Worm (Caenorhabditis elegans) whole organism, late embryonic: ENCODE results near the gene mpz-1.

Source experiments
- C08G9.2 ChIP-seq: sonication (generic microtip); optimal IDR thresholded peaks from 2 replicates; lab custom pipeline; 2016; ENCODE audit warnings: mild to moderate bottlenecking, missing genetic modification characterization, moderate library complexity, missing compliant biosample characterization
- K02D7.2 ChIP-seq: sonication (generic microtip); optimal IDR thresholded peaks from 2 replicates; lab custom pipeline; 2017; ENCODE audit warnings: mild to moderate bottlenecking, missing genetic modification characterization, missing compliant biosample characterization
- ama-1 ChIP-seq: fragments of 150-350 bp; optimal IDR thresholded peaks from 2 replicates; lab custom pipeline; 2014
- ceh-2 ChIP-seq: sonication (generic microtip); optimal IDR thresholded peaks from 2 replicates; lab custom pipeline; 2016; ENCODE audit warnings: missing genotype, missing genetic modification characterization, missing compliant biosample characterization
- ceh-22 ChIP-seq: sonication (generic microtip); optimal IDR thresholded peaks from 2 replicates; lab custom pipeline; 2017; ENCODE audit warnings: missing biosample characterization, missing genetic modification characterization
- ceh-31 ChIP-seq: sonication (generic microtip); optimal IDR thresholded peaks from 2 replicates; lab custom pipeline; 2016; ENCODE audit warnings: missing genetic modification characterization, missing compliant biosample characterization
- ceh-34 ChIP-seq: sonication (generic microtip); optimal IDR thresholded peaks from 2 replicates; lab custom pipeline; 2016; ENCODE audit warnings: mild to moderate bottlenecking, missing genetic modification characterization, missing compliant biosample characterization
- ceh-6 ChIP-seq: fragments of 200-800 bp; sonication (Bioruptor generic); optimal IDR thresholded peaks from 2 replicates; lab custom pipeline; 2018; ENCODE audit warnings: mild to moderate bottlenecking, missing genetic modification characterization, missing compliant biosample characterization
- che-1 ChIP-seq: sonication (generic microtip); optimal IDR thresholded peaks from 2 replicates; lab custom pipeline; 2016; ENCODE audit warnings: mild to moderate bottlenecking, missing genetic modification characterization, missing compliant biosample characterization
- dmd-4 ChIP-seq: sonication (generic microtip); optimal IDR thresholded peaks from 2 replicates; lab custom pipeline; 2016; ENCODE audit warnings: borderline replicate concordance, missing genetic modification characterization, missing compliant biosample characterization
- dve-1 ChIP-seq: sonication (generic microtip); optimal IDR thresholded peaks from 2 replicates; lab custom pipeline; 2017; ENCODE audit warnings: antibody characterized with exemption, mild to moderate bottlenecking, missing genetic modification characterization, missing compliant biosample characterization
- elt-4 ChIP-seq: sonication (generic microtip); optimal IDR thresholded peaks from 2 replicates; lab custom pipeline; 2016; ENCODE audit warnings: missing genetic modification characterization, missing compliant biosample characterization
- fkh-6 ChIP-seq: sonication (generic microtip); optimal IDR thresholded peaks from 2 replicates; lab custom pipeline; 2016; ENCODE audit warnings: missing genetic modification characterization, missing compliant biosample characterization
- hlh-30 ChIP-seq: sonication (generic microtip); optimal IDR thresholded peaks from 2 replicates; lab custom pipeline; 2017; ENCODE audit warnings: antibody characterized with exemption, missing genetic modification characterization, missing compliant biosample characterization; ENCODE audit not compliant: insufficient read depth
- hlh-6 ChIP-seq: sonication (generic microtip); optimal IDR thresholded peaks from 2 replicates; lab custom pipeline; 2016; ENCODE audit warnings: missing genotype, missing genetic modification characterization, missing compliant biosample characterization
- hlh-8 ChIP-seq: sonication (generic microtip); optimal IDR thresholded peaks from 2 replicates; lab custom pipeline; 2016; ENCODE audit warnings: missing genotype, missing genetic modification characterization, missing compliant biosample characterization
- lin-11 ChIP-seq: fragments of 200-800 bp; sonication (Bioruptor generic); optimal IDR thresholded peaks from 2 replicates; lab custom pipeline; 2018; ENCODE audit warnings: mild to moderate bottlenecking, missing genetic modification characterization, missing compliant biosample characterization
- madf-2 ChIP-seq: sonication (generic microtip); optimal IDR thresholded peaks from 2 replicates; lab custom pipeline; 2017; ENCODE audit warnings: missing genetic modification characterization, missing compliant biosample characterization
- mec-3 ChIP-seq: sonication (generic microtip); optimal IDR thresholded peaks from 2 replicates; lab custom pipeline; 2016; ENCODE audit warnings: borderline replicate concordance, missing genetic modification characterization, missing compliant biosample characterization
- nfya-1 ChIP-seq: sonication (generic microtip); optimal IDR thresholded peaks from 2 replicates; lab custom pipeline; 2017; ENCODE audit warnings: missing genetic modification characterization, mild to moderate bottlenecking, missing compliant biosample characterization, antibody characterized with exemption, moderate library complexity
- nhr-11 ChIP-seq: fragments of 150-350 bp; optimal IDR thresholded peaks from 2 replicates; lab custom pipeline; 2014; ENCODE audit warnings: missing biosample characterization, missing genetic modification characterization
- npax-4 ChIP-seq: sonication (generic microtip); optimal IDR thresholded peaks from 2 replicates; lab custom pipeline; 2016; ENCODE audit warnings: missing genetic modification characterization, missing compliant biosample characterization
- odd-2 ChIP-seq: sonication (generic microtip); optimal IDR thresholded peaks from 2 replicates; lab custom pipeline; 2017; ENCODE audit warnings: antibody characterized with exemption, mild to moderate bottlenecking, missing genetic modification characterization, missing compliant biosample characterization
- pax-1 ChIP-seq: fragments of 150-350 bp; optimal IDR thresholded peaks from 2 replicates; lab custom pipeline; 2014; ENCODE audit warnings: missing biosample characterization, missing genetic modification characterization
- pha-4 ChIP-seq: fragments of 150-350 bp; optimal IDR thresholded peaks from 2 replicates; lab custom pipeline; 2018; ENCODE audit warnings: missing biosample characterization, missing genetic modification reagents, missing genetic modification characterization
- pqm-1 ChIP-seq: sonication (generic microtip); optimal IDR thresholded peaks from 2 replicates; lab custom pipeline; 2016; ENCODE audit warnings: missing genetic modification characterization, missing compliant biosample characterization
- ref-2 ChIP-seq: sonication (generic microtip); optimal IDR thresholded peaks from 2 replicates; lab custom pipeline; 2016; ENCODE audit warnings: missing genetic modification characterization, missing compliant biosample characterization
- sdc-2 ChIP-seq: sonication (generic microtip); optimal IDR thresholded peaks from 2 replicates; lab custom pipeline; 2016; ENCODE audit warnings: missing genotype, missing genetic modification characterization, missing compliant biosample characterization
- sox-2 ChIP-seq: fragments of 200-800 bp; sonication (Bioruptor generic); IDR thresholded peaks from 2 replicates; pipeline ENCODE4 v1.3.6; 2022; ENCODE audit warnings: missing genetic modification reagents, missing genetic modification characterization, missing compliant biosample characterization
- sox-4 ChIP-seq: sonication (generic microtip); optimal IDR thresholded peaks from 2 replicates; lab custom pipeline; 2017; ENCODE audit warnings: mild to moderate bottlenecking, missing genetic modification characterization, inconsistent platforms, missing compliant biosample characterization
- syd-9 ChIP-seq: sonication (generic microtip); optimal IDR thresholded peaks from 2 replicates; lab custom pipeline; 2016; ENCODE audit warnings: mild to moderate bottlenecking, missing genetic modification characterization, moderate library complexity, missing compliant biosample characterization
- tbx-7 ChIP-seq: sonication (generic microtip); optimal IDR thresholded peaks from 2 replicates; lab custom pipeline; 2016; ENCODE audit warnings: missing genotype, missing genetic modification characterization, missing compliant biosample characterization
- ttx-3 ChIP-seq: sonication (generic microtip); optimal IDR thresholded peaks from 2 replicates; lab custom pipeline; 2016; ENCODE audit warnings: missing genetic modification reagents, missing genetic modification characterization, missing compliant biosample characterization
- unc-3 ChIP-seq, 2 experiments: fragments of 200-800 bp in 1 of 2; sonication (Bioruptor generic) in 1 of 2; sonication (generic microtip) in 1 of 2; conservative IDR thresholded peaks in 1 of 2; optimal IDR thresholded peaks in 1 of 2; 2 replicates each; pipeline versions ENCODE4 v1.3.6 to Lab custom; 2016 to 2022; ENCODE audit warnings: missing compliant biosample characterization in 2 of 2, missing genetic modification characterization in 2 of 2, missing genetic modification reagents in 1 of 2
- unc-55 ChIP-seq: sonication (generic microtip); optimal IDR thresholded peaks from 2 replicates; lab custom pipeline; 2017; ENCODE audit warnings: missing biosample characterization, missing genetic modification reagents, missing genetic modification characterization
- ztf-16 ChIP-seq: sonication (generic microtip); optimal IDR thresholded peaks from 2 replicates; lab custom pipeline; 2017; ENCODE audit warnings: missing genetic modification characterization, missing compliant biosample characterization

The mpz-1 gene

ce11 chrII:10706901-10707300 lies 71.0 kb downstream of the mpz-1 start, which contains the start of gene col-80:
Gene col-80 (plus strand): TSS chrII:10707201.
- TF ChIP-seq tbx-7 (tag; lab: Kevin White, UChicago) (no peak), lin-11 (no peak), fkh-6 (tag; lab: Kevin White, UChicago) (no peak), elt-4 (tag; lab: Kevin White, UChicago) (no peak), hlh-6 (tag; lab: Kevin White, UChicago) (no peak), sdc-2 (tag; lab: Kevin White, UChicago) (no peak), che-1 (tag; lab: Kevin White, UChicago) (no peak), pha-4 (tag; lab: Kevin White, UChicago) (no peak), K02D7.2 (tag; lab: Kevin White, UChicago) (no peak), ama-1 (lab: Kevin White, UChicago) (no peak), dve-1 (tag; lab: Kevin White, UChicago) (no peak), sox-4 (tag; lab: Kevin White, UChicago) (no peak)

- TF ChIP-seq ztf-16 (tag; lab: Kevin White, UChicago) (no peak), hlh-30 (tag; lab: Kevin White, UChicago) (no peak), sox-2 (GFP tag; lab: Robert Waterston, UW) (no peak), sox-4 (tag; lab: Kevin White, UChicago) (no peak), ceh-22 (tag; lab: Kevin White, UChicago) (no peak), che-1 (tag; lab: Kevin White, UChicago) (no peak), npax-4 (tag; lab: Kevin White, UChicago) (no peak), ceh-6 (GFP tag; lab: Kevin White, UChicago) (no peak), nhr-11 (tag; lab: Kevin White, UChicago) (no peak), K02D7.2 (tag; lab: Kevin White, UChicago) (no peak), ceh-31 (tag; lab: Kevin White, UChicago) (no peak), mec-3 (no peak), ttx-3 (tag; lab: Kevin White, UChicago) (no peak), hlh-8 (tag; lab: Kevin White, UChicago) (no peak)
- TF ChIP-seq, all 69 proteins: peak for 0
Observed at ce11 chrII:10706038-10706437, 71.9 kb downstream of the mpz-1 start.

- TF ChIP-seq ceh-34 (tag; lab: Kevin White, UChicago) (no peak), C08G9.2 (tag; lab: Kevin White, UChicago) (peak; percentile 22), dve-1 (tag; lab: Kevin White, UChicago) (no peak), nfya-1 (no peak), pqm-1 (tag; lab: Kevin White, UChicago) (no peak), npax-4 (tag; lab: Kevin White, UChicago) (no peak), syd-9 (tag; lab: Kevin White, UChicago) (no peak), hlh-8 (tag; lab: Kevin White, UChicago) (no peak), hlh-6 (tag; lab: Kevin White, UChicago) (peak; percentile 52), dmd-4 (tag; lab: Kevin White, UChicago) (no peak), madf-2 (tag; lab: Kevin White, UChicago) (no peak), ztf-16 (tag; lab: Kevin White, UChicago) (no peak), hlh-30 (tag; lab: Kevin White, UChicago) (no peak), unc-3 (GFP tag; conservative IDR thresholded peaks at IDR 0.05; lab: Robert Waterston, UW) (no peak), unc-3 (tag; optimal IDR thresholded peaks at IDR 0.05; lab: Kevin White, UChicago) (no peak), ceh-2 (tag; lab: Kevin White, UChicago) (no peak), unc-55 (GFP tag; lab: Kevin White, UChicago) (no peak), elt-4 (tag; lab: Kevin White, UChicago) (peak; percentile 50), pax-1 (no peak), ref-2 (no peak), pha-4 (tag; lab: Kevin White, UChicago) (no peak), sdc-2 (tag; lab: Kevin White, UChicago) (no peak), odd-2 (no peak), che-1 (tag; lab: Kevin White, UChicago) (no peak)
Observed at ce11 chrII:10705347-10705996, 72.5 kb downstream of the mpz-1 start.
